Worm (Caenorhabditis elegans) whole organism, L4 larva: ENCODE data around the gene srh-220.

Experiments used
- D1046.2 ChIP-seq: fragments of 200-800 bp; sonication (Bioruptor generic); IDR thresholded peaks from 2 replicates; pipeline ENCODE4 v1.3.6; 2022; ENCODE audit warnings: missing genetic modification characterization, missing compliant biosample characterization
- F37D6.2 ChIP-seq: sonication (generic microtip); optimal IDR thresholded peaks from 2 replicates; lab custom pipeline; 2016; ENCODE audit warnings: mild to moderate bottlenecking, missing genetic modification characterization, missing compliant biosample characterization
- F44E2.7 ChIP-seq: fragments of 200-800 bp; sonication (Bioruptor generic); IDR thresholded peaks from 2 replicates; pipeline ENCODE4 v2.1.2; 2022; ENCODE audit warnings: missing genetic modification characterization, missing compliant biosample characterization
- T20F7.1 ChIP-seq: fragments of 200-800 bp; sonication (Bioruptor generic); optimal IDR thresholded peaks from 2 replicates; lab custom pipeline; 2018; ENCODE audit warnings: mild to moderate bottlenecking, missing genetic modification characterization, missing compliant biosample characterization
- Y5F2A.4 ChIP-seq: fragments of 200-800 bp; sonication (Bioruptor generic); optimal IDR thresholded peaks from 2 replicates; lab custom pipeline; 2018; ENCODE audit warnings: mild to moderate bottlenecking, missing genetic modification characterization, missing compliant biosample characterization
- ZK337.2 ChIP-seq: fragments of 200-800 bp; sonication (Bioruptor generic); IDR thresholded peaks from 2 replicates; pipeline ENCODE4 v1.3.6; 2022; ENCODE audit warnings: missing genetic modification reagents, missing genetic modification characterization, missing compliant biosample characterization
- aha-1 ChIP-seq: fragments of 150-350 bp; peaks from one replicate; lab custom pipeline; 2014; ENCODE audit warnings: missing biosample characterization, missing genetic modification characterization
- ceh-20 ChIP-seq: fragments of 200-800 bp; sonication (Bioruptor generic); IDR thresholded peaks from 2 replicates; pipeline ENCODE4 v1.3.6; 2022; ENCODE audit warnings: missing genetic modification reagents, missing genetic modification characterization, missing compliant biosample characterization
- ctbp-1 ChIP-seq: fragments of 200-800 bp; sonication (Bioruptor generic); IDR thresholded peaks from 2 replicates; pipeline ENCODE4 v1.3.6; 2022; ENCODE audit warnings: missing genetic modification reagents, missing genetic modification characterization, missing compliant biosample characterization
- daf-16 ChIP-seq, 3 experiments: sonication (generic microtip); optimal IDR thresholded peaks; 2 replicates each; lab custom pipeline; 2016 to 2017; ENCODE audit warnings: missing genetic modification characterization in 3 of 3, missing genetic modification reagents in 3 of 3, mild to moderate bottlenecking in 2 of 3, missing compliant biosample characterization in 2 of 3, missing biosample characterization in 1 of 3, moderate library complexity in 1 of 3
- dmd-6 ChIP-seq: fragments of 200-800 bp; sonication (Bioruptor generic); IDR thresholded peaks from 2 replicates; pipeline ENCODE4 v1.3.6; 2022; ENCODE audit warnings: missing genetic modification reagents, missing genetic modification characterization, missing compliant biosample characterization
- dpl-1 ChIP-seq: fragments of 150-350 bp; optimal IDR thresholded peaks from 2 replicates; lab custom pipeline; 2014; ENCODE audit warnings: missing biosample characterization, missing genetic modification reagents, missing genetic modification characterization
- duxl-1 ChIP-seq: sonication (generic microtip); optimal IDR thresholded peaks from 2 replicates; lab custom pipeline; 2016; ENCODE audit warnings: mild to moderate bottlenecking, missing genetic modification characterization, moderate library complexity, missing compliant biosample characterization; ENCODE audit not compliant: poor library complexity
- gei-8 ChIP-seq: fragments of 200-800 bp; sonication (Bioruptor generic); optimal IDR thresholded peaks from 2 replicates; lab custom pipeline; 2018; ENCODE audit warnings: mild to moderate bottlenecking, missing genetic modification characterization, missing compliant biosample characterization
- hif-1 ChIP-seq, 2 experiments: sonication (generic microtip); optimal IDR thresholded peaks; 2 replicates each; lab custom pipeline; 2016 to 2017; ENCODE audit warnings: missing compliant biosample characterization in 2 of 2, missing genetic modification characterization in 2 of 2, missing genetic modification reagents in 2 of 2, missing genotype in 2 of 2, mild to moderate bottlenecking in 1 of 2
- hlh-30 ChIP-seq: sonication (generic microtip); optimal IDR thresholded peaks from 2 replicates; lab custom pipeline; 2017; ENCODE audit warnings: antibody characterized with exemption, mild to moderate bottlenecking, missing genetic modification characterization, missing compliant biosample characterization; ENCODE audit not compliant: insufficient read depth
- hmg-1.1 ChIP-seq: fragments of 200-800 bp; sonication (Bioruptor generic); IDR thresholded peaks from 2 replicates; pipeline ENCODE4 v1.3.6; 2022; ENCODE audit warnings: missing genetic modification reagents, missing genetic modification characterization, missing compliant biosample characterization
- jun-1 ChIP-seq: fragments of 150-350 bp; optimal IDR thresholded peaks from 2 replicates; lab custom pipeline; 2014; ENCODE audit warnings: missing biosample characterization, missing genetic modification reagents, missing genetic modification characterization
- lin-1 ChIP-seq: fragments of 200-800 bp; sonication (Bioruptor generic); IDR thresholded peaks from 2 replicates; pipeline ENCODE4 v1.3.6; 2022; ENCODE audit warnings: missing genetic modification reagents, missing genetic modification characterization, missing compliant biosample characterization
- lin-13 ChIP-seq: fragments of 150-350 bp; optimal IDR thresholded peaks from 2 replicates; lab custom pipeline; 2014; ENCODE audit warnings: missing biosample characterization, missing genetic modification reagents, missing genetic modification characterization
- lin-38 ChIP-seq: fragments of 200-800 bp; sonication (Bioruptor generic); IDR thresholded peaks from 2 replicates; pipeline ENCODE4 v1.3.6; 2022; ENCODE audit warnings: missing genetic modification reagents, missing genetic modification characterization, missing compliant biosample characterization
- lsy-2 ChIP-seq, 2 experiments: fragments of 150-350 bp in 1 of 2; sonication (generic microtip) in 1 of 2; optimal IDR thresholded peaks; 2 replicates each; lab custom pipeline; 2014 to 2017; ENCODE audit warnings: missing biosample characterization in 2 of 2, missing genetic modification characterization in 2 of 2
- mxl-2 ChIP-seq: fragments of 200-800 bp; sonication (Bioruptor generic); conservative IDR thresholded peaks from 2 replicates; pipeline ENCODE4 v1.3.6; 2022; ENCODE audit warnings: missing genetic modification reagents, missing genetic modification characterization, missing compliant biosample characterization
- nhr-111 ChIP-seq: fragments of 200-800 bp; sonication (Bioruptor generic); optimal IDR thresholded peaks from 2 replicates; lab custom pipeline; 2018; ENCODE audit warnings: mild to moderate bottlenecking, missing genetic modification characterization, missing compliant biosample characterization
- nhr-237 ChIP-seq: sonication (generic microtip); optimal IDR thresholded peaks from 2 replicates; lab custom pipeline; 2017; ENCODE audit warnings: missing biosample characterization, missing genetic modification characterization
- nhr-25 ChIP-seq: sonication (generic microtip); optimal IDR thresholded peaks from 2 replicates; lab custom pipeline; 2017; ENCODE audit warnings: missing genetic modification characterization, mild to moderate bottlenecking, missing compliant biosample characterization, antibody characterized with exemption, moderate library complexity, borderline replicate concordance; ENCODE audit not compliant: insufficient read depth
- nhr-28 ChIP-seq: fragments of 150-350 bp; optimal IDR thresholded peaks from 2 replicates; lab custom pipeline; 2014; ENCODE audit warnings: missing biosample characterization, missing genetic modification characterization
- nhr-6 ChIP-seq: fragments of 150-350 bp; optimal IDR thresholded peaks from 2 replicates; lab custom pipeline; 2014; ENCODE audit warnings: missing biosample characterization, missing genetic modification characterization
- nhr-77 ChIP-seq: fragments of 150-350 bp; optimal IDR thresholded peaks from 2 replicates; lab custom pipeline; 2014; ENCODE audit warnings: missing biosample characterization, missing genetic modification characterization
- php-3 ChIP-seq: fragments of 200-800 bp; sonication (Bioruptor generic); IDR thresholded peaks from 2 replicates; pipeline ENCODE4 v1.3.6; 2022; ENCODE audit warnings: missing genetic modification reagents, missing genetic modification characterization, missing compliant biosample characterization
- pqm-1 ChIP-seq: sonication (generic microtip); optimal IDR thresholded peaks from 2 replicates; lab custom pipeline; 2017; ENCODE audit warnings: missing biosample characterization, missing genetic modification characterization
- rbr-2 ChIP-seq: sonication (generic microtip); optimal IDR thresholded peaks from 2 replicates; lab custom pipeline; 2016; ENCODE audit warnings: missing genotype, missing genetic modification characterization, missing compliant biosample characterization
- saeg-2 ChIP-seq: fragments of 200-800 bp; sonication (Bioruptor generic); IDR thresholded peaks from 2 replicates; pipeline ENCODE4 v1.3.6; 2022; ENCODE audit warnings: missing genetic modification reagents, missing genetic modification characterization, missing compliant biosample characterization
- sdz-12 ChIP-seq: fragments of 200-800 bp; sonication (Bioruptor generic); optimal IDR thresholded peaks from 2 replicates; lab custom pipeline; 2018; ENCODE audit warnings: mild to moderate bottlenecking, missing genetic modification characterization, missing compliant biosample characterization
- skn-1 ChIP-seq: fragments of 150-350 bp; optimal IDR thresholded peaks from 2 replicates; lab custom pipeline; 2014; ENCODE audit warnings: missing biosample characterization, missing genetic modification characterization
- unc-130 ChIP-seq: sonication (generic microtip); optimal IDR thresholded peaks from 2 replicates; lab custom pipeline; 2016; ENCODE audit warnings: missing genetic modification reagents, missing genetic modification characterization, missing compliant biosample characterization
- unc-39 ChIP-seq: sonication (generic microtip); optimal IDR thresholded peaks from 2 replicates; lab custom pipeline; 2017; ENCODE audit warnings: missing biosample characterization, missing genetic modification characterization
- unc-62 ChIP-seq, 3 experiments: fragments of 150-350 bp in 1 of 3; sonication (generic microtip); optimal IDR thresholded peaks in 2 of 3; peaks in 1 of 3; 1 replicate in 1 of 3; 2 replicates in 2 of 3; lab custom pipeline; 2014 to 2017; ENCODE audit warnings: missing biosample characterization in 3 of 3, missing genetic modification characterization in 3 of 3, missing genetic modification reagents in 3 of 3, missing genotype in 1 of 3

The srh-220 gene

ce11 chrIV:3965013-3965412 is 12.8 kb downstream of the srh-220 start, which contains the start of gene clec-76:
TSS of gene clec-76 (plus strand) at chrIV:3965246.
- TF ChIP-seq nhr-77 (tag; lab: Kevin White, UChicago) (peak; percentile 58), hmg-1.1 (no peak), pqm-1 (peak; percentile 3), daf-16 (GFP tag; optimal IDR thresholded peaks at IDR 0.05; lab: Kevin White, UChicago) (no peak), daf-16 (tag; optimal IDR thresholded peaks at IDR 0.05; lab: Kevin White, UChicago) (peak; percentile 51), lin-38 (GFP tag; lab: Robert Waterston, UW) (no peak), dmd-6 (GFP tag; lab: Robert Waterston, UW) (peak; percentile 36; the same call in 1 of the 2 replicates), nhr-28 (peak; percentile 74)

ce11 chrIV:3963498-3963897 is 14.3 kb downstream of the srh-220 start:
- TF ChIP-seq hlh-30 (tag; lab: Kevin White, UChicago), result peak; percentile 9
- no peak for TF ChIP-seq D1046.2 (GFP tag; lab: Robert Waterston, UW)
- peak; percentile 64 for TF ChIP-seq nhr-28
- no peak for TF ChIP-seq unc-39
- peak; percentile 22; the same call in 1 of the 2 replicates for TF ChIP-seq dmd-6 (GFP tag; lab: Robert Waterston, UW)
- no peak for TF ChIP-seq hif-1 (tag; optimal IDR thresholded peaks at IDR 0.05; lab: Kevin White, UChicago)

- no peak for TF ChIP-seq nhr-25 (tag; lab: Kevin White, UChicago)
- TF ChIP-seq nhr-237 (tag; lab: Kevin White, UChicago), result no peak
- TF ChIP-seq jun-1 (tag; lab: Kevin White, UChicago), result no peak
- TF ChIP-seq lsy-2 (tag; optimal IDR thresholded peaks at IDR 0.05; lab: Kevin White, UChicago), result no peak
- no peak for TF ChIP-seq ZK337.2 (GFP tag; lab: Robert Waterston, UW)
- TF ChIP-seq nhr-6 (tag; lab: Kevin White, UChicago), result no peak
- no peak for TF ChIP-seq gei-8 (GFP tag; lab: Kevin White, UChicago)
- TF ChIP-seq lin-13 (GFP tag; lab: Kevin White, UChicago), result no peak
- no peak for TF ChIP-seq hmg-1.1
- no peak for TF ChIP-seq hif-1 (tag; optimal IDR thresholded peaks at IDR 0.05; lab: Kevin White, UChicago)
Observed at ce11 chrIV:3962584-3962983, 15.2 kb downstream of the srh-220 start, which contains the start of gene Y46C8AM.1. TSS of gene Y46C8AM.1 (plus strand) at chrIV:3962884.

ce11 chrIV:3960396-3960795 is 17.4 kb downstream of the srh-220 start, which contains the start of gene clec-75:
TSS of gene clec-75 (plus strand) at chrIV:3960734.
- TF ChIP-seq dmd-6 (GFP tag; lab: Robert Waterston, UW) (peak; percentile 29; the same call in 1 of the 2 replicates), daf-16 (GFP tag; optimal IDR thresholded peaks at IDR 0.05; lab: Kevin White, UChicago) (no peak), daf-16 (tag; optimal IDR thresholded peaks at IDR 0.05; lab: Kevin White, UChicago) (peak; percentile 67), ctbp-1 (GFP tag; lab: Robert Waterston, UW) (no peak), hmg-1.1 (no peak), nhr-28 (peak; percentile 43), pqm-1 (peak; percentile 73)

ce11 chrIV:3956705-3957104 is 21.1 kb downstream of the srh-220 start, which contains the start of gene clec-74:
TSS of gene clec-74 (plus strand) at chrIV:3957005.
- TF ChIP-seq aha-1 (tag; lab: Kevin White, UChicago), result no peak
- TF ChIP-seq Y5F2A.4 (GFP tag; lab: Kevin White, UChicago), result no peak
- TF ChIP-seq skn-1 (tag; lab: Kevin White, UChicago), result no peak
- TF ChIP-seq sdz-12 (GFP tag; lab: Kevin White, UChicago), result no peak
- TF ChIP-seq daf-16 (GFP tag; optimal IDR thresholded peaks at IDR 0.05; lab: Kevin White, UChicago), result no peak
- TF ChIP-seq daf-16 (tag; optimal IDR thresholded peaks at IDR 0.05; lab: Kevin White, UChicago), result no peak

- TF ChIP-seq Y5F2A.4 (GFP tag; lab: Kevin White, UChicago), result no peak
- TF ChIP-seq duxl-1, result no peak
- TF ChIP-seq lin-1, result no peak
- TF ChIP-seq dpl-1 (GFP tag; lab: Kevin White, UChicago), result no peak
- no peak for TF ChIP-seq nhr-111
- TF ChIP-seq pqm-1, result no peak
- no peak for TF ChIP-seq mxl-2
- TF ChIP-seq php-3, result no peak
- no peak for TF ChIP-seq F44E2.7
- no peak for TF ChIP-seq ceh-20 (GFP tag; lab: Robert Waterston, UW)
- no peak for TF ChIP-seq unc-62 (GFP tag; optimal IDR thresholded peaks at IDR 0.05 in 1 of 2; lab: Kevin White, UChicago)
- TF ChIP-seq unc-62 (tag; optimal IDR thresholded peaks at IDR 0.05; lab: Kevin White, UChicago), result no peak
- no peak for TF ChIP-seq aha-1 (tag; lab: Kevin White, UChicago)
- no peak for TF ChIP-seq rbr-2 (tag; lab: Kevin White, UChicago)
- no peak for TF ChIP-seq unc-130 (GFP tag; lab: Kevin White, UChicago)
- TF ChIP-seq saeg-2 (GFP tag; lab: Robert Waterston, UW), result no peak
- no peak for TF ChIP-seq hmg-1.1
- no peak for TF ChIP-seq T20F7.1 (GFP tag; lab: Kevin White, UChicago)
- no peak for TF ChIP-seq F37D6.2 (tag; lab: Kevin White, UChicago)
Observed at ce11 chrIV:3956095-3956494, 21.7 kb downstream of the srh-220 start, which contains the start of gene clec-73. TSS of gene clec-73 (minus strand) at chrIV:3956195.
